Worm (Caenorhabditis elegans) whole organism, mixed stage, embryonic: ENCODE measurements around the gene mam-6.
A peak's percentile ranks its signal among the peaks of the same experiment; 100 is the strongest.

ENCODE experiments used
- M03D4.4 ChIP-seq: sonication (generic microtip); optimal IDR thresholded peaks from 2 replicates; lab custom pipeline; 2017; ENCODE audit warnings: mild to moderate bottlenecking, missing genetic modification characterization, missing compliant biosample characterization
- bed-3 ChIP-seq: fragments of 200-800 bp; sonication (Bioruptor generic); optimal IDR thresholded peaks from 3 replicates; lab custom pipeline; 2018; ENCODE audit warnings: mild to moderate bottlenecking, missing genetic modification characterization, moderate library complexity, missing compliant biosample characterization
- blmp-1 ChIP-seq: fragments of 150-350 bp; optimal IDR thresholded peaks from 2 replicates; lab custom pipeline; 2014; ENCODE audit warnings: missing biosample characterization, missing genetic modification characterization
- ceh-39 ChIP-seq: fragments of 150-350 bp; optimal IDR thresholded peaks from 2 replicates; lab custom pipeline; 2014; ENCODE audit warnings: missing biosample characterization, missing genetic modification characterization
- ceh-43 ChIP-seq: fragments of 200-800 bp; sonication (Bioruptor generic); optimal IDR thresholded peaks from 2 replicates; lab custom pipeline; 2018; ENCODE audit warnings: mild to moderate bottlenecking, missing genetic modification characterization, moderate library complexity, missing compliant biosample characterization
- ceh-83 ChIP-seq: fragments of 200-800 bp; sonication (Bioruptor generic); optimal IDR thresholded peaks from 2 replicates; lab custom pipeline; 2018; ENCODE audit warnings: mild to moderate bottlenecking, missing genetic modification characterization, missing compliant biosample characterization
- ces-1 ChIP-seq: fragments of 150-350 bp; optimal IDR thresholded peaks from 2 replicates; lab custom pipeline; 2014; ENCODE audit warnings: missing biosample characterization, missing genetic modification reagents, missing genetic modification characterization
- cnd-1 ChIP-seq: fragments of 200-800 bp; sonication (Bioruptor generic); optimal IDR thresholded peaks from 2 replicates; lab custom pipeline; 2018; ENCODE audit warnings: mild to moderate bottlenecking, missing genetic modification characterization, missing compliant biosample characterization
- drap-1 ChIP-seq: fragments of 200-800 bp; sonication (Bioruptor generic); optimal IDR thresholded peaks from 3 replicates; lab custom pipeline; 2018; ENCODE audit warnings: mild to moderate bottlenecking, missing genetic modification characterization, missing compliant biosample characterization
- elt-1 ChIP-seq: sonication (generic microtip); optimal IDR thresholded peaks from 2 replicates; lab custom pipeline; 2017; ENCODE audit warnings: missing genetic modification characterization, mild to moderate bottlenecking, missing compliant biosample characterization, antibody characterized with exemption, moderate library complexity, borderline replicate concordance; ENCODE audit not compliant: insufficient read depth
- elt-3 ChIP-seq: fragments of 150-350 bp; optimal IDR thresholded peaks from 2 replicates; lab custom pipeline; 2014; ENCODE audit warnings: missing biosample characterization, missing genetic modification characterization
- flh-1 ChIP-seq: fragments of 200-800 bp; sonication (Bioruptor generic); optimal IDR thresholded peaks from 2 replicates; lab custom pipeline; 2018; ENCODE audit warnings: mild to moderate bottlenecking, missing genetic modification characterization, moderate library complexity, missing compliant biosample characterization
- ham-2 ChIP-seq: fragments of 200-800 bp; sonication (Bioruptor generic); optimal IDR thresholded peaks from 2 replicates; lab custom pipeline; 2018; ENCODE audit warnings: mild to moderate bottlenecking, missing genetic modification characterization, missing compliant biosample characterization
- hlh-1 ChIP-seq: fragments of 150-350 bp; optimal IDR thresholded peaks from 2 replicates; lab custom pipeline; 2014; ENCODE audit warnings: missing biosample characterization, missing genetic modification reagents, missing genetic modification characterization
- lin-13 ChIP-seq: fragments of 150-350 bp; optimal IDR thresholded peaks from 2 replicates; lab custom pipeline; 2014; ENCODE audit warnings: missing biosample characterization, missing genetic modification characterization
- lin-32 ChIP-seq: fragments of 200-800 bp; sonication (Bioruptor generic); optimal IDR thresholded peaks from 2 replicates; lab custom pipeline; 2018; ENCODE audit warnings: mild to moderate bottlenecking, missing genetic modification characterization, missing compliant biosample characterization
- lsy-2 ChIP-seq: fragments of 150-350 bp; optimal IDR thresholded peaks from 2 replicates; lab custom pipeline; 2014; ENCODE audit warnings: missing biosample characterization, missing genetic modification characterization
- mab-5 ChIP-seq: fragments of 150-350 bp; optimal IDR thresholded peaks from 2 replicates; lab custom pipeline; 2014; ENCODE audit warnings: missing biosample characterization, missing genetic modification characterization
- mep-1 ChIP-seq: fragments of 150-350 bp; optimal IDR thresholded peaks from 2 replicates; lab custom pipeline; 2017; ENCODE audit warnings: missing biosample characterization, missing genetic modification reagents, missing genetic modification characterization, inconsistent platforms
- mls-2 ChIP-seq: sonication (generic microtip); optimal IDR thresholded peaks from 2 replicates; lab custom pipeline; 2016; ENCODE audit warnings: mild to moderate bottlenecking, missing genetic modification characterization, moderate library complexity, missing compliant biosample characterization
- nhr-12 ChIP-seq: fragments of 150-350 bp; optimal IDR thresholded peaks from 2 replicates; lab custom pipeline; 2014; ENCODE audit warnings: missing biosample characterization, missing genetic modification characterization
- nhr-2 ChIP-seq: fragments of 150-350 bp; optimal IDR thresholded peaks from 2 replicates; lab custom pipeline; 2014; ENCODE audit warnings: missing biosample characterization, missing genetic modification characterization
- nhr-237 ChIP-seq: fragments of 150-350 bp; optimal IDR thresholded peaks from 2 replicates; lab custom pipeline; 2014; ENCODE audit warnings: missing biosample characterization, missing genetic modification characterization
- nhr-28 ChIP-seq: fragments of 150-350 bp; optimal IDR thresholded peaks from 2 replicates; lab custom pipeline; 2014; ENCODE audit warnings: missing biosample characterization, missing genetic modification characterization
- nhr-76 ChIP-seq: sonication (generic microtip); optimal IDR thresholded peaks from 2 replicates; lab custom pipeline; 2017; ENCODE audit warnings: missing biosample characterization, missing genetic modification characterization
- pha-4 ChIP-seq: fragments of 150-350 bp; optimal IDR thresholded peaks from 2 replicates; lab custom pipeline; 2018; ENCODE audit warnings: missing biosample characterization, missing genetic modification reagents, missing genetic modification characterization
- sem-2 ChIP-seq: fragments of 200-800 bp; sonication (Bioruptor generic); optimal IDR thresholded peaks from 2 replicates; lab custom pipeline; 2018; ENCODE audit warnings: mild to moderate bottlenecking, missing genetic modification characterization, missing compliant biosample characterization
- snpc-4 ChIP-seq: fragments of 150-350 bp; optimal IDR thresholded peaks from 2 replicates; lab custom pipeline; 2014; ENCODE audit warnings: missing biosample characterization, missing genetic modification characterization
- sptf-1 ChIP-seq: sonication (generic microtip); optimal IDR thresholded peaks from 2 replicates; lab custom pipeline; 2017; ENCODE audit warnings: mild to moderate bottlenecking, missing genetic modification characterization, moderate library complexity, missing compliant biosample characterization
- tbx-8 ChIP-seq: fragments of 200-800 bp; sonication (Bioruptor generic); optimal IDR thresholded peaks from 2 replicates; lab custom pipeline; 2018; ENCODE audit warnings: mild to moderate bottlenecking, missing genetic modification characterization, moderate library complexity, missing compliant biosample characterization
- unc-120 ChIP-seq: sonication (generic microtip); optimal IDR thresholded peaks from 2 replicates; lab custom pipeline; 2017; ENCODE audit warnings: missing genetic modification characterization, missing compliant biosample characterization; ENCODE audit not compliant: poor library complexity, severe bottlenecking
- unc-39 ChIP-seq: fragments of 150-350 bp; optimal IDR thresholded peaks from 2 replicates; lab custom pipeline; 2014; ENCODE audit warnings: missing biosample characterization, missing genetic modification characterization
- unc-62 ChIP-seq: fragments of 150-350 bp; optimal IDR thresholded peaks from 2 replicates; lab custom pipeline; 2014; ENCODE audit warnings: missing biosample characterization, missing genetic modification reagents, missing genetic modification characterization
- zip-8 ChIP-seq: fragments of 150-350 bp; optimal IDR thresholded peaks from 2 replicates; lab custom pipeline; 2014; ENCODE audit warnings: missing biosample characterization, missing genetic modification characterization
- ztf-11 ChIP-seq: fragments of 150-350 bp; optimal IDR thresholded peaks from 2 replicates; lab custom pipeline; 2014; ENCODE audit warnings: missing biosample characterization, missing genetic modification characterization

The mam-6 gene

ce11 chrX:15100369-15100963 is 31.3 kb upstream of the mam-6 start, which contains the start of gene dhhc-1:
TSS of gene dhhc-1 (minus strand) at chrX:15100419.
- TF ChIP-seq lin-32 (GFP tag; lab: Kevin White, UChicago) (peak; percentile 69), pha-4 (tag; lab: Kevin White, UChicago) (no peak), nhr-12 (tag; lab: Kevin White, UChicago) (no peak), ztf-11 (tag; lab: Kevin White, UChicago) (no peak), M03D4.4 (no peak), blmp-1 (tag; lab: Kevin White, UChicago) (no peak), ces-1 (peak; percentile 41), elt-1 (tag; lab: Kevin White, UChicago) (no peak), lin-13 (no peak), nhr-237 (tag; lab: Kevin White, UChicago) (no peak), hlh-1 (tag; lab: Kevin White, UChicago) (peak; percentile 69), nhr-76 (tag; lab: Kevin White, UChicago) (no peak), ceh-43 (GFP tag; lab: Kevin White, UChicago) (no peak), unc-39 (tag; lab: Kevin White, UChicago) (no peak), tbx-8 (no peak), nhr-28 (tag; lab: Kevin White, UChicago) (no peak), lsy-2 (no peak), unc-62 (peak; percentile 28), zip-8 (tag; lab: Kevin White, UChicago) (no peak), unc-120 (tag; lab: Kevin White, UChicago) (peak; percentile 69), elt-3 (tag; lab: Kevin White, UChicago) (no peak), nhr-2 (tag; lab: Kevin White, UChicago) (peak; percentile 15), snpc-4 (tag; lab: Kevin White, UChicago) (no peak), mep-1 (peak; percentile 56), ceh-39 (no peak), flh-1 (no peak), mab-5 (tag; lab: Kevin White, UChicago) (no peak), cnd-1 (tag; lab: Kevin White, UChicago) (peak; percentile 84), mls-2 (peak; percentile 65), sem-2 (GFP tag; lab: Kevin White, UChicago) (no peak), drap-1 (no peak), ceh-83 (GFP tag; lab: Kevin White, UChicago) (no peak), bed-3 (GFP tag; lab: Kevin White, UChicago) (no peak), sptf-1 (tag; lab: Kevin White, UChicago) (no peak), ham-2 (GFP tag; lab: Kevin White, UChicago) (no peak)

ce11 chrX:15097763-15098162 is 28.6 kb upstream of the mam-6 start, which contains the start of gene F09B12.3:
TSS of gene F09B12.3 (minus strand) at chrX:15097954.
- no peak for TF ChIP-seq ces-1
- TF ChIP-seq nhr-28 (tag; lab: Kevin White, UChicago), result no peak
- TF ChIP-seq bed-3 (GFP tag; lab: Kevin White, UChicago), result no peak
- no peak for TF ChIP-seq mls-2
- no peak for TF ChIP-seq cnd-1 (tag; lab: Kevin White, UChicago)
- TF ChIP-seq lsy-2, result no peak

- TF ChIP-seq drap-1, result no peak
- no peak for TF ChIP-seq nhr-28 (tag; lab: Kevin White, UChicago)
- TF ChIP-seq ces-1, result no peak
- no peak for TF ChIP-seq ceh-43 (GFP tag; lab: Kevin White, UChicago)
- no peak for TF ChIP-seq unc-39 (tag; lab: Kevin White, UChicago)
- TF ChIP-seq nhr-2 (tag; lab: Kevin White, UChicago), result no peak
- TF ChIP-seq, all 35 proteins: peak for 0
Observed at ce11 chrX:15096277-15096676, 27.1 kb upstream of the mam-6 start.

ce11 chrX:15094973-15095372 is 25.8 kb upstream of the mam-6 start, which contains the start of gene F09B12.7:
TSS of gene F09B12.7 (minus strand) at chrX:15095073.
- no peak for TF ChIP-seq ham-2 (GFP tag; lab: Kevin White, UChicago)
- no peak for TF ChIP-seq bed-3 (GFP tag; lab: Kevin White, UChicago)
- TF ChIP-seq sptf-1 (tag; lab: Kevin White, UChicago), result no peak
- no peak for TF ChIP-seq pha-4 (tag; lab: Kevin White, UChicago)
- no peak for TF ChIP-seq ceh-39
- TF ChIP-seq nhr-237 (tag; lab: Kevin White, UChicago), result no peak
- TF ChIP-seq nhr-2 (tag; lab: Kevin White, UChicago), result no peak
- no peak for TF ChIP-seq ceh-43 (GFP tag; lab: Kevin White, UChicago)
